Worm (Caenorhabditis elegans): Measurements from ENCODE around the gene ZC449.7.

The ZC449.7 gene

ce11 chrX:4981059-4981458 is 32.8 kb upstream of the ZC449.7 start:
- TF ChIP-seq unc-39 (tag; optimal IDR thresholded peaks at IDR 0.05) (no peak), nhr-28 (tag; optimal IDR thresholded peaks at IDR 0.05) (no peak), mls-2 (tag; optimal IDR thresholded peaks at IDR 0.05) (no peak), unc-62 (GFP tag; optimal IDR thresholded peaks at IDR 0.05) (no peak), ceh-83 (GFP tag; optimal IDR thresholded peaks at IDR 0.05) (no peak), elt-1 (tag; optimal IDR thresholded peaks at IDR 0.05; ENCODE audit: borderline replicate concordance, insufficient read depth) (no peak), lin-13 (tag; optimal IDR thresholded peaks at IDR 0.05) (no peak), mab-5 (tag; optimal IDR thresholded peaks at IDR 0.05) (no peak), elt-3 (tag; optimal IDR thresholded peaks at IDR 0.05) (no peak), mep-1 (tag; optimal IDR thresholded peaks at IDR 0.05) (no peak), sem-2 (GFP tag; optimal IDR thresholded peaks at IDR 0.05) (no peak), lin-32 (GFP tag; optimal IDR thresholded peaks at IDR 0.05) (no peak), tbx-8 (GFP tag; optimal IDR thresholded peaks at IDR 0.05) (no peak)

ce11 chrX:4981579-4981978 is 32.3 kb upstream of the ZC449.7 start:
- TF ChIP-seq tbx-8 (GFP tag; optimal IDR thresholded peaks at IDR 0.05) (no peak), nhr-237 (tag; optimal IDR thresholded peaks at IDR 0.05) (no peak), elt-1 (tag; optimal IDR thresholded peaks at IDR 0.05; ENCODE audit: borderline replicate concordance, insufficient read depth) (no peak), ztf-11 (tag; optimal IDR thresholded peaks at IDR 0.05) (no peak)

ce11 chrX:4982009-4982625 is 31.8 kb upstream of the ZC449.7 start:
- TF ChIP-seq hlh-1 (tag; optimal IDR thresholded peaks at IDR 0.05) (no peak), pha-4 (tag; optimal IDR thresholded peaks at IDR 0.05) (no peak), nhr-2 (tag; optimal IDR thresholded peaks at IDR 0.05) (no peak), unc-39 (tag; optimal IDR thresholded peaks at IDR 0.05) (no peak), nhr-237 (tag; optimal IDR thresholded peaks at IDR 0.05) (no peak), zip-8 (tag; optimal IDR thresholded peaks at IDR 0.05) (no peak), lsy-2 (tag; optimal IDR thresholded peaks at IDR 0.05) (no peak), ces-1 (GFP tag; optimal IDR thresholded peaks at IDR 0.05) (no peak), cnd-1 (tag; optimal IDR thresholded peaks at IDR 0.05) (no peak), bed-3 (GFP tag; optimal IDR thresholded peaks at IDR 0.05) (no peak), nhr-76 (tag; optimal IDR thresholded peaks at IDR 0.05) (no peak), ceh-43 (GFP tag; optimal IDR thresholded peaks at IDR 0.05) (no peak), unc-120 (tag; optimal IDR thresholded peaks at IDR 0.05; ENCODE audit: poor library complexity, severe bottlenecking) (no peak), mls-2 (tag; optimal IDR thresholded peaks at IDR 0.05) (no peak), mab-5 (tag; optimal IDR thresholded peaks at IDR 0.05) (no peak), sptf-1 (tag; optimal IDR thresholded peaks at IDR 0.05) (no peak), unc-62 (GFP tag; optimal IDR thresholded peaks at IDR 0.05) (no peak), sem-2 (GFP tag; optimal IDR thresholded peaks at IDR 0.05) (no peak), nhr-12 (tag; optimal IDR thresholded peaks at IDR 0.05) (no peak)

- TF ChIP-seq mab-5 (tag; optimal IDR thresholded peaks at IDR 0.05) (no peak), tbx-8 (GFP tag; optimal IDR thresholded peaks at IDR 0.05) (no peak), ceh-39 (tag; optimal IDR thresholded peaks at IDR 0.05) (no peak), elt-1 (tag; optimal IDR thresholded peaks at IDR 0.05; ENCODE audit: borderline replicate concordance, insufficient read depth) (no peak), unc-120 (tag; optimal IDR thresholded peaks at IDR 0.05; ENCODE audit: poor library complexity, severe bottlenecking) (no peak), lsy-2 (tag; optimal IDR thresholded peaks at IDR 0.05) (no peak), sem-2 (GFP tag; optimal IDR thresholded peaks at IDR 0.05) (no peak), nhr-76 (tag; optimal IDR thresholded peaks at IDR 0.05) (no peak)
These were observed 27.5 kb upstream of the ZC449.7 start for ce11 chrX:4986354-4986753.

- TF ChIP-seq unc-120 (tag; optimal IDR thresholded peaks at IDR 0.05; ENCODE audit: poor library complexity, severe bottlenecking): no peak
- no peak for TF ChIP-seq ztf-11 (tag; optimal IDR thresholded peaks at IDR 0.05)
- TF ChIP-seq snpc-4 (tag; optimal IDR thresholded peaks at IDR 0.05): no peak
- no peak for TF ChIP-seq mep-1 (tag; optimal IDR thresholded peaks at IDR 0.05)
- TF ChIP-seq mab-5 (tag; optimal IDR thresholded peaks at IDR 0.05): no peak
- no peak for TF ChIP-seq nhr-2 (tag; optimal IDR thresholded peaks at IDR 0.05)
- TF ChIP-seq flh-1 (GFP tag; optimal IDR thresholded peaks at IDR 0.05): no peak
- TF ChIP-seq nhr-237 (tag; optimal IDR thresholded peaks at IDR 0.05): no peak
These were observed 26.3 kb upstream of the ZC449.7 start for ce11 chrX:4987617-4988016.
